Fruit fly (Drosophila melanogaster): ENCODE measurements around the gene Syn1.

Gene Syn1

DNA sequence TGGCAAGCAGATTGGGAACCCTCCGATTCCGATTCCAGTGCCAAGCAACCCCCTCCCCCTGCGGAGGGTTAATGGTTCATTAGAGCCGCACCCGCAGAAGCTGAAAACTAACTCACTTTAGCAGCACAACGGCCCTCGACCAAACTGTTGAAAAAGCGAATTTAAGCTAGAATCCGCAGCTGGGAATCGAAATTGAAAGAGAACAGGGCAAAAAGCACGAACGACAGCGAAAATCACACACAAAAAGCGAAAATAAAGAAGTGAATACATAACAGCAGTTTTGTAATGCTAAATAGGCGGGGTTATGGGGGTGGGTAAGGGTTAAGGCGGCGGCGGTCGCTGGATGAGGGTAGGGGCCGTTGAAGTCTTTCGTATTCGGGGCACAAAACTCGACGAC lies 42.6 kb downstream of the Syn1 start:
- TF ChIP-seq tj (GFP tag; optimal IDR thresholded peaks at IDR 0.05) (peak; percentile 74), Hr96 (GFP tag; optimal IDR thresholded peaks at IDR 0.05) (no peak)

DNA sequence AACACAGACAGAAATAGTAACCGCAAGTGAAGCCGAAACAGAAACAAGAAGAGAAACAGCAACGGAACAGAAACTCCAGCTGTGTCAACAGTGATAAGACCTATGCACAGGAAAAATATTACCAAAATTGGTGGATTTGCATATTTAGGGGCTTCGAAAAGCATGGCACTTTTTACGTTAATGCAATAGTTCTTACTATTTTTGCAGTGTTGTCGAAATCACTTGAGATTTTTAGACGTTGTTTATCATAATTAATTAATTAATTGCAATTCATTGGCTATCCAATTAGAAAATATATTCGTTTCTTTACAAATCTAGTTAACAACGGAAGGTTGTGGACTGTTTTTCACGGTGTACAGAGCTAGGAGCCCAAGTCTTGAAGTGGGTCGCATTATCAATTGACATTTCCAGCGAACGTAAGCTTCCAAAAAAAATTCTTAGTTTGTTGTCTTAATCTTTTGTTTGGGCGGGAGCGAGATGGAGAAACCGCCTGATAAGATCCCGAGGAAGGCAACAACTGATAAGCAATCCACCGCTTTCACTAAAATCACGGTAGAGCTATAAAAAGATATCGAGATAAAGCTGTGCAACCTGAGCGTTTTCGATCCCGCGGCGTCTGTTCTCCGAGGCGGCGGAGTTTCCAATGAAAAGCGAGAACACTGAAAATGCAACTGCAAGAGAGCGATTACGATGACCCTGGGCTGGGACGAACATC lies 43.2 kb downstream of the Syn1 start:
- TF ChIP-seq CG12768 (GFP tag; optimal IDR thresholded peaks at IDR 0.05) (no peak), bab1 (GFP tag; optimal IDR thresholded peaks at IDR 0.05) (peak; percentile 13), CG11617 (GFP tag; optimal IDR thresholded peaks at IDR 0.05) (no peak), ovo (GFP tag; optimal IDR thresholded peaks at IDR 0.05) (no peak), tj (GFP tag; optimal IDR thresholded peaks at IDR 0.05) (peak; percentile 48), Crg-1 (GFP tag; optimal IDR thresholded peaks at IDR 0.05) (no peak), CG5204 (GFP tag; optimal IDR thresholded peaks at IDR 0.05) (no peak), pad (GFP tag; optimal IDR thresholded peaks at IDR 0.05) (no peak)

DNA sequence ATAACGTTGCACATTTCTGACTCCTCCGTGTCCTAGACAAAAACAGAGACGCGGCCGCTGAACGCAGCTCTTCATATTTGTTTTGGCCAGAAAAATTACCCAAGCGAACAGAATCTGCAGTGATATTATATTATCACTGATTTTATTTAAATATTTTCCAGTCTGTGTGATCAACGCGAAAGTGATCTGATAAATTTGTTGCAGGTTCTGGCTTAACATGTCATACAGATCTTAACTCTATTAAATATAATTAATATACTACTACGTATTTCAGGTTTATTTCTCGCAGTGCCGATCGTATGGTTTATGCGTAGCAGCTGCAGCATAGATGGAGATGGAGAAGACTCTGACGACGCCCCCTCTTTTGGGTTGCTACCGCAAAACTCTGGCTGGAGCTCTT lies 49.5 kb downstream of the Syn1 start:
- no peak for TF ChIP-seq pad (GFP tag; optimal IDR thresholded peaks at IDR 0.05)
- TF ChIP-seq CG33017 (tag; optimal IDR thresholded peaks at IDR 0.05), result no peak
- no peak for TF ChIP-seq bab1 (GFP tag; optimal IDR thresholded peaks at IDR 0.05)
- TF ChIP-seq kay (GFP tag; ENCODE audit: borderline replicate concordance), result no peak
- TF ChIP-seq CG12768 (GFP tag; optimal IDR thresholded peaks at IDR 0.05), result no peak
- no peak for TF ChIP-seq cnc (optimal IDR thresholded peaks at IDR 0.05)
- no peak for TF ChIP-seq CG7101 (tag; optimal IDR thresholded peaks at IDR 0.05)
- no peak for TF ChIP-seq Hr96 (GFP tag; optimal IDR thresholded peaks at IDR 0.05)
- no peak for TF ChIP-seq CG5204 (GFP tag; optimal IDR thresholded peaks at IDR 0.05)
- TF ChIP-seq Crg-1 (GFP tag; optimal IDR thresholded peaks at IDR 0.05), result no peak
- no peak for TF ChIP-seq CG14711 (tag; optimal IDR thresholded peaks at IDR 0.05)
- TF ChIP-seq toe (GFP tag; optimal IDR thresholded peaks at IDR 0.05), result no peak

DNA sequence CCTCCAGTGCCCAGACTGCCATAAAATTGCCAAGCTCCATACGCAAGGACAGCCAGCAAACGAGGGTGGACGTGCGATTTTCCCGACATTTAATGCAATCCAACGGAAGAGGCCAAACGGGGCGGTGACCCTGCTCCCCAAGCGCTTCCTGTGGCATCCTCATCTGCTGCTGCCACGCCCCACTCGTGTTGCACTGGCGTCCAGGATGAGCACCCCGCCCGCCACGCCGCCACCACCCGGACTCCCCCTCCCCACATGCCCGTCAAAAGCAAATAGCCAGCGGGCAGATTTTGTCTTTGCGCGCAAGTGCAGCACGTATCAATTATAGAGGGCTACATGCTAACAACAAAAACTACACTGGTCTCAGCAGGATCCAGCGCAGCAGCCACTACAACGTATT lies 52.1 kb downstream of the Syn1 start:
- TF ChIP-seq CG12768 (GFP tag; optimal IDR thresholded peaks at IDR 0.05) (no peak), bab1 (GFP tag; optimal IDR thresholded peaks at IDR 0.05) (no peak), CG11617 (GFP tag; optimal IDR thresholded peaks at IDR 0.05) (no peak), cnc (optimal IDR thresholded peaks at IDR 0.05) (no peak), Clk (GFP tag; optimal IDR thresholded peaks at IDR 0.05) (no peak), pad (GFP tag; optimal IDR thresholded peaks at IDR 0.05) (no peak), Hr96 (GFP tag; optimal IDR thresholded peaks at IDR 0.05) (no peak), CG1620 (GFP tag; optimal IDR thresholded peaks at IDR 0.05) (no peak), cic (GFP tag; optimal IDR thresholded peaks at IDR 0.05) (no peak), CG14711 (tag; optimal IDR thresholded peaks at IDR 0.05) (no peak), Crg-1 (GFP tag; optimal IDR thresholded peaks at IDR 0.05) (no peak), tj (GFP tag; optimal IDR thresholded peaks at IDR 0.05) (no peak), CG7045 (GFP tag; optimal IDR thresholded peaks at IDR 0.05) (no peak), ovo (GFP tag; optimal IDR thresholded peaks at IDR 0.05) (no peak)

DNA sequence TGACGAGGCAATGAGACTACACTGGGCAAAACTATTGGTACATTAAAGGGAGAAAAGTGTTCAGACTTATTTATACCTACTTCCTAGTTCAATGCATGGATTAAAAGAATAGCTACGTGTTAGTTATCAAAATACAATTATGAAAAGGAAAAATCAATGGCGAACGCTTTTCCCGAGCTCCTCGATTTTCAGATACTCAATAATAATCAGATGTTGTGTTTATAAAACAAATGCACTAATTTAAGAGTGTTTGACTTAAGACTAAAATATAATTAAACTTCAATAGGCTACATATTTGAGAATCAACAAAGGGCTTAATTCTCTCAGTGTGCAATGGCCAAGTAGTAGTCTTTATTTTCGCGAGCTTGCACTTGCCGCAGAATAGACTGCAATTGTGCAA lies 54.4 kb downstream of the Syn1 start:
- TF ChIP-seq cic (GFP tag; optimal IDR thresholded peaks at IDR 0.05) (no peak), cnc (optimal IDR thresholded peaks at IDR 0.05) (no peak), CG12768 (GFP tag; optimal IDR thresholded peaks at IDR 0.05) (no peak), CG7101 (tag; optimal IDR thresholded peaks at IDR 0.05) (no peak), Hr96 (GFP tag; optimal IDR thresholded peaks at IDR 0.05) (no peak)

DNA sequence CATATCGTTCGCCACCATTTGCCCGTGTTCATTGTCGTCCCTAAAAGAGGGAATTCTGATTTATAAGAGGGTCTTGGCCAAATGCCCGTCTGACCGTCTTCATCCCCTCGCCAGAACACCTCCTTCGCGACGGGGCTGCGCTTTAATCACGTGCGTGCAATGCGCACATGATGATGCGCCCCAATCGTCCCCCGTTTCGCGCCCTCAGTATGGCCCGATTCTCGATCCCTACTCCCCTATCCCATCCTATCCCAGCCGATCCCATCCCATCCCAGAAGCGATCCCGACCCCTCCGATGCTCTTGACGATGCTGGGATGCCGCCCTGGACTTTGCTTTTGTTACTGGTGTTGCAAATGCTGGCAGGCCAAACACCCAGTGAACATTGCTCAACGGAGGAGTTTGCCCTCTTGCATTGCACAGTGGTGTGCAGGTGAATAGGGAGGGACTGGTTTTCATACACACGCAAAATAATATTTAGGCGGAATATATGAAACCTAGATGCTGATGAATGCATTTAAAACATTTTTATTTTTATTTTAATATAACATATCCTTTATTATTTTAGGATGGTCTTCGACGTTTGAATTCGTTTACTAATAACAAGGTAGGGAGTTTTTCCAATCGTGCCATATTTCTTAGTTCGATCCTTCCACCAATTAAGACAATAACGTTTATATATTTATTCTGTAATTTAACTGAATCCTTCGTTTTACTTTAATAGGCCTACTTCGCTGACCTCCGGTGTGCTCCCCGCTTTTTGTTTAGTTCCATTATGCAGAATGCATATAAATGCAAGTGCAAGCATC lies 60.3 kb downstream of the Syn1 start:
- TF ChIP-seq CG7045 (GFP tag; optimal IDR thresholded peaks at IDR 0.05) (no peak), kay (GFP tag; ENCODE audit: borderline replicate concordance) (no peak), Mnt (GFP tag; optimal IDR thresholded peaks at IDR 0.05) (no peak), bab1 (GFP tag; optimal IDR thresholded peaks at IDR 0.05) (no peak), toe (GFP tag; optimal IDR thresholded peaks at IDR 0.05) (no peak), Crg-1 (GFP tag; optimal IDR thresholded peaks at IDR 0.05) (no peak), CG12768 (GFP tag; optimal IDR thresholded peaks at IDR 0.05) (no peak), cnc (optimal IDR thresholded peaks at IDR 0.05) (no peak), CG7101 (tag; optimal IDR thresholded peaks at IDR 0.05) (no peak), cic (GFP tag; optimal IDR thresholded peaks at IDR 0.05) (no peak), pad (GFP tag; optimal IDR thresholded peaks at IDR 0.05) (no peak)
